Worm (Caenorhabditis elegans) whole organism, L4/young adult: Measurements from ENCODE around the gene cpr-6.

Experiments used
- W03F9.2 ChIP-seq: fragments of 150-350 bp; optimal IDR thresholded peaks from 2 replicates; lab custom pipeline; 2014; ENCODE audit warnings: missing biosample characterization, missing genetic modification characterization
- dao-5 ChIP-seq: sonication (generic microtip); optimal IDR thresholded peaks from 2 replicates; lab custom pipeline; 2016; ENCODE audit warnings: missing genotype, missing genetic modification characterization, moderate library complexity, missing compliant biosample characterization
- him-1 ChIP-seq: sonication (generic microtip); optimal IDR thresholded peaks from 2 replicates; lab custom pipeline; 2016; ENCODE audit warnings: missing genotype, missing genetic modification reagents, missing genetic modification characterization, missing compliant biosample characterization

ce11 chrX:6613537-6613936 lies 6.5 kb downstream of the cpr-6 start:
- no peak for TF ChIP-seq dao-5
- no peak for TF ChIP-seq him-1 (tag; lab: Kevin White, UChicago)
- TF ChIP-seq W03F9.2, result no peak
